Fruit fly (Drosophila melanogaster) whole organism, embryonic: ENCODE measurements around the gene SppL.
A peak's percentile ranks its signal among the peaks of the same experiment; 100 is the strongest.

Experiments
- Adf1 ChIP-seq: fragments of 200-800 bp; sonication (Bioruptor generic); IDR thresholded peaks from 2 replicates; pipeline ENCODE4 v1.3.6; 2022; ENCODE audit warnings: missing biosample characterization, missing genetic modification characterization
- Aef1 ChIP-seq: fragments of 200-800 bp; sonication (Bioruptor generic); IDR thresholded peaks from 3 replicates; pipeline ENCODE4 v1.3.6; 2022; ENCODE audit warnings: missing biosample characterization, missing genetic modification characterization
- Atf-2 ChIP-seq: fragments of 200-800 bp; sonication (Bioruptor generic); optimal IDR thresholded peaks from 2 replicates; lab custom pipeline; 2016; ENCODE audit warnings: missing biosample characterization, missing genetic modification characterization
- Atf6 ChIP-seq: fragments of 200-800 bp; sonication (Bioruptor generic); IDR thresholded peaks from 2 replicates; pipeline ENCODE4 v1.3.6; 2022; ENCODE audit warnings: missing biosample characterization, missing genetic modification characterization
- B-H2 ChIP-seq: fragments of 200-800 bp; sonication (Bioruptor generic); optimal IDR thresholded peaks from 2 replicates; lab custom pipeline; 2018; ENCODE audit warnings: missing biosample characterization, mild to moderate bottlenecking, missing genetic modification characterization
- BEAF-32 ChIP-seq: fragments of 200-800 bp; sonication (Bioruptor generic); optimal IDR thresholded peaks from 3 replicates; lab custom pipeline; 2017; ENCODE audit warnings: missing biosample characterization, missing genetic modification characterization, mild to moderate bottlenecking, moderate library complexity, missing genetic modification reagents
- CG10959 ChIP-seq: fragments of 200-800 bp; sonication (Bioruptor generic); IDR thresholded peaks from 2 replicates; pipeline ENCODE4 v1.3.6; 2022; ENCODE audit warnings: missing biosample characterization, missing genetic modification characterization
- CG10979 ChIP-seq: fragments of 200-800 bp; sonication (Bioruptor generic); optimal IDR thresholded peaks from 2 replicates; lab custom pipeline; 2018; ENCODE audit warnings: missing biosample characterization, mild to moderate bottlenecking, missing genetic modification characterization, moderate library complexity
- CG14014 ChIP-seq: fragments of 200-800 bp; sonication (Bioruptor generic); IDR thresholded peaks from 2 replicates; pipeline ENCODE4 v1.3.6; 2022; ENCODE audit warnings: missing biosample characterization, missing genetic modification characterization
- CG14441 ChIP-seq: fragments of 200-800 bp; sonication (Bioruptor generic); IDR thresholded peaks from 2 replicates; pipeline ENCODE4 v1.3.6; 2022; ENCODE audit warnings: missing biosample characterization, missing genetic modification characterization
- CG15073 ChIP-seq: fragments of 200-800 bp; sonication (Bioruptor generic); optimal IDR thresholded peaks from 2 replicates; lab custom pipeline; 2016; ENCODE audit warnings: missing biosample characterization, missing genetic modification characterization
- CG1647 ChIP-seq: fragments of 200-800 bp; sonication (Bioruptor generic); optimal IDR thresholded peaks from 3 replicates; lab custom pipeline; 2016; ENCODE audit warnings: missing biosample characterization, missing genetic modification characterization
- CG16863 ChIP-seq: fragments of 200-800 bp; sonication (Bioruptor generic); optimal IDR thresholded peaks from 3 replicates; lab custom pipeline; 2016; ENCODE audit warnings: missing biosample characterization, missing genetic modification characterization
- CG1792 ChIP-seq: fragments of 200-800 bp; sonication (Bioruptor generic); optimal IDR thresholded peaks from 2 replicates; lab custom pipeline; 2016; ENCODE audit warnings: missing biosample characterization, missing genetic modification characterization
- CG1832 ChIP-seq: fragments of 200-800 bp; sonication (Bioruptor generic); optimal IDR thresholded peaks from 2 replicates; lab custom pipeline; 2017; ENCODE audit warnings: missing biosample characterization, mild to moderate bottlenecking, missing genetic modification characterization, inconsistent platforms
- CG18619 ChIP-seq: fragments of 200-800 bp; sonication (Bioruptor generic); optimal IDR thresholded peaks from 3 replicates; lab custom pipeline; 2017; ENCODE audit warnings: missing biosample characterization, mild to moderate bottlenecking, missing genetic modification characterization
- CG3838 ChIP-seq: fragments of 200-800 bp; sonication (Bioruptor generic); optimal IDR thresholded peaks from 3 replicates; lab custom pipeline; 2016; ENCODE audit warnings: missing biosample characterization, missing genetic modification characterization
- CG4404 ChIP-seq: fragments of 200-800 bp; sonication (Bioruptor generic); IDR thresholded peaks from 2 replicates; pipeline ENCODE4 v1.3.6; 2022; ENCODE audit warnings: missing biosample characterization, missing genetic modification characterization
- CG6272 ChIP-seq: fragments of 200-800 bp; sonication (Bioruptor generic); IDR thresholded peaks from 2 replicates; pipeline ENCODE4 v1.3.6; 2022; ENCODE audit warnings: missing biosample characterization, missing genetic modification characterization
- CG6689 ChIP-seq: fragments of 200-800 bp; sonication (Bioruptor generic); IDR thresholded peaks from 2 replicates; pipeline ENCODE4 v1.3.6; 2022; ENCODE audit warnings: missing biosample characterization, missing genetic modification characterization
- CG8290 ChIP-seq, 3 experiments: fragments of 200-800 bp; sonication (Bioruptor generic); optimal IDR thresholded peaks; 2 replicates each; lab custom pipeline; 2016 to 2019; ENCODE audit warnings: missing biosample characterization in 3 of 3, missing genetic modification characterization in 3 of 3, mild to moderate bottlenecking in 2 of 3, moderate library complexity in 1 of 3
- CG8944 ChIP-seq: fragments of 200-800 bp; sonication (Bioruptor generic); optimal IDR thresholded peaks from 3 replicates; lab custom pipeline; 2016; ENCODE audit warnings: missing biosample characterization, missing genetic modification characterization
- Eip74EF ChIP-seq, 2 experiments: fragments of 200-800 bp in 1 of 2; fragments of >200 bp in 1 of 2; sonication (Bioruptor generic) in 1 of 2; optimal IDR thresholded peaks; 2 replicates each; lab custom pipeline; 2017 to 2019; ENCODE audit warnings: missing biosample characterization in 2 of 2, missing genetic modification characterization in 2 of 2, mild to moderate bottlenecking in 1 of 2, moderate library complexity in 1 of 2
- Gsc ChIP-seq: fragments of 200-800 bp; sonication (Bioruptor generic); IDR thresholded peaks from 2 replicates; pipeline ENCODE4 v1.3.6; 2022; ENCODE audit warnings: missing biosample characterization, missing genetic modification characterization
- HmgZ ChIP-seq: fragments of 200-800 bp; sonication (Bioruptor generic); optimal IDR thresholded peaks from 2 replicates; lab custom pipeline; 2018; ENCODE audit warnings: missing biosample characterization, mild to moderate bottlenecking, missing genetic modification characterization
- Hr78 ChIP-seq, 2 experiments: fragments of 200-800 bp in 1 of 2; fragments of >200 bp in 1 of 2; sonication (Bioruptor generic) in 1 of 2; optimal IDR thresholded peaks; 2 replicates each; lab custom pipeline; 2017 to 2019; ENCODE audit warnings: missing biosample characterization in 2 of 2, missing genetic modification characterization in 2 of 2, mild to moderate bottlenecking in 1 of 2, moderate library complexity in 1 of 2
- Mad ChIP-seq: fragments of 200-800 bp; sonication (Bioruptor generic); optimal IDR thresholded peaks from 2 replicates; lab custom pipeline; 2016; ENCODE audit warnings: missing biosample characterization, missing genetic modification characterization
- Opbp ChIP-seq: fragments of 200-800 bp; sonication (Bioruptor generic); IDR thresholded peaks from 3 replicates; pipeline ENCODE4 v1.3.6; 2022; ENCODE audit warnings: missing biosample characterization, missing genetic modification characterization; ENCODE audit not compliant: partially characterized antibody
- Sox102F ChIP-seq: fragments of 200-800 bp; sonication (Bioruptor generic); optimal IDR thresholded peaks from 2 replicates; lab custom pipeline; 2018; ENCODE audit warnings: missing biosample characterization, mild to moderate bottlenecking, missing genetic modification characterization, moderate library complexity
- amos ChIP-seq: fragments of 200-800 bp; sonication (Bioruptor generic); IDR thresholded peaks from 2 replicates; pipeline ENCODE4 v1.3.6; 2022; ENCODE audit warnings: missing biosample characterization, missing genetic modification characterization; ENCODE audit not compliant: partially characterized antibody
- az2 ChIP-seq: fragments of 200-800 bp; sonication (Bioruptor generic); optimal IDR thresholded peaks from 3 replicates; lab custom pipeline; 2016; ENCODE audit warnings: missing biosample characterization, missing genetic modification characterization
- bcd ChIP-seq: fragments of 200-800 bp; sonication (Bioruptor generic); optimal IDR thresholded peaks from 2 replicates; lab custom pipeline; 2017; ENCODE audit warnings: missing biosample characterization, mild to moderate bottlenecking, missing genetic modification characterization
- bsh ChIP-seq, 2 experiments: fragments of 200-800 bp; sonication (Bioruptor generic); optimal IDR thresholded peaks; 2 replicates each; lab custom pipeline; 2017 to 2018; ENCODE audit warnings: mild to moderate bottlenecking in 2 of 2, missing biosample characterization in 2 of 2, missing genetic modification characterization in 2 of 2, moderate library complexity in 1 of 2
- btn ChIP-seq: fragments of 200-800 bp; sonication (Bioruptor generic); optimal IDR thresholded peaks from 2 replicates; lab custom pipeline; 2016; ENCODE audit warnings: missing biosample characterization, missing genetic modification characterization
- dati ChIP-seq: fragments of 200-800 bp; sonication (Bioruptor generic); IDR thresholded peaks from 2 replicates; pipeline ENCODE4 v1.3.6; 2022; ENCODE audit warnings: missing biosample characterization, missing genetic modification characterization
- ems ChIP-seq: fragments of 200-800 bp; sonication (Bioruptor generic); optimal IDR thresholded peaks from 3 replicates; lab custom pipeline; 2016; ENCODE audit warnings: missing biosample characterization, missing genetic modification characterization
- fd102C ChIP-seq: fragments of 200-800 bp; sonication (Bioruptor generic); optimal IDR thresholded peaks from 2 replicates; lab custom pipeline; 2018; ENCODE audit warnings: missing biosample characterization, mild to moderate bottlenecking, missing genetic modification characterization, moderate library complexity
- fd3F ChIP-seq: fragments of 200-800 bp; sonication (Bioruptor generic); optimal IDR thresholded peaks from 2 replicates; lab custom pipeline; 2018; ENCODE audit warnings: missing biosample characterization, mild to moderate bottlenecking, missing genetic modification characterization, moderate library complexity
- grn ChIP-seq: fragments of 200-800 bp; sonication (Bioruptor generic); optimal IDR thresholded peaks from 3 replicates; lab custom pipeline; 2017; ENCODE audit warnings: missing biosample characterization, missing genetic modification characterization
- hbn ChIP-seq: fragments of 200-800 bp; sonication (Bioruptor generic); IDR thresholded peaks from 2 replicates; pipeline ENCODE4 v1.3.6; 2022; ENCODE audit warnings: missing biosample characterization, missing genetic modification characterization; ENCODE audit not compliant: partially characterized antibody
- hkb ChIP-seq, 2 experiments: fragments of 200-800 bp in 1 of 2; fragments of >200 bp in 1 of 2; sonication (Bioruptor generic) in 1 of 2; IDR thresholded peaks in 1 of 2; optimal IDR thresholded peaks in 1 of 2; 2 replicates each; pipeline versions ENCODE4 v1.3.6 to Lab custom; 2017 to 2022; ENCODE audit warnings: missing biosample characterization in 1 of 2, missing genetic modification characterization in 1 of 2
- lab ChIP-seq: fragments of 200-800 bp; sonication (Bioruptor generic); optimal IDR thresholded peaks from 3 replicates; lab custom pipeline; 2017; ENCODE audit warnings: missing biosample characterization, missing genetic modification characterization, mild to moderate bottlenecking, moderate library complexity, missing genetic modification reagents
- luna ChIP-seq: fragments of 200-800 bp; sonication (Bioruptor generic); optimal IDR thresholded peaks from 2 replicates; lab custom pipeline; 2016; ENCODE audit warnings: missing biosample characterization, missing genetic modification characterization
- pfk ChIP-seq: fragments of 200-800 bp; sonication (Bioruptor generic); optimal IDR thresholded peaks from 2 replicates; lab custom pipeline; 2018; ENCODE audit warnings: missing biosample characterization, mild to moderate bottlenecking, missing genetic modification characterization, moderate library complexity
- shn ChIP-seq: fragments of 200-800 bp; sonication (Bioruptor generic); optimal IDR thresholded peaks from 3 replicates; lab custom pipeline; 2016; ENCODE audit warnings: missing biosample characterization, missing genetic modification characterization
- usp ChIP-seq: fragments of >200 bp; optimal IDR thresholded peaks from 2 replicates; lab custom pipeline; 2017; ENCODE audit warnings: missing biosample characterization, missing genetic modification characterization
- vfl ChIP-seq: fragments of 200-800 bp; sonication (Bioruptor generic); optimal IDR thresholded peaks from 2 replicates; lab custom pipeline; 2016; ENCODE audit warnings: missing biosample characterization, missing genetic modification characterization
- vnd ChIP-seq: fragments of 200-800 bp; sonication (Bioruptor generic); IDR thresholded peaks from 3 replicates; pipeline ENCODE4 v1.3.6; 2022; ENCODE audit warnings: missing biosample characterization, missing genetic modification characterization; ENCODE audit not compliant: partially characterized antibody

SppL gene

dm6 chr3R:25880198-25880970 is 1.4 kb upstream of the SppL start (continued):
- TF ChIP-seq dati, result no peak
- no peak for TF ChIP-seq CG1792 (GFP tag; lab: Kevin White, UChicago)
- TF ChIP-seq CG14441 (GFP tag; lab: Robert Waterston, UW), result no peak
- TF ChIP-seq CG15073 (GFP tag; lab: Kevin White, UChicago), result peak; percentile 32
- no peak for TF ChIP-seq pfk (GFP tag; lab: Kevin White, UChicago)
- TF ChIP-seq vnd (GFP tag; lab: Robert Waterston, UW), result no peak
- TF ChIP-seq luna, result no peak
- no peak for TF ChIP-seq Gsc (GFP tag; lab: Robert Waterston, UW)
- TF ChIP-seq Hr78 (GFP tag; optimal IDR thresholded peaks at IDR 0.05; lab: Kevin White, UChicago), result no peak
- TF ChIP-seq bsh (GFP tag; optimal IDR thresholded peaks at IDR 0.05; lab: Kevin White, UChicago), result peak in 1 of 2 experiments; percentile 64
- no peak for TF ChIP-seq CG10959 (GFP tag; lab: Robert Waterston, UW)
- peak; percentile 64 for TF ChIP-seq Sox102F
- peak; percentile 36 for TF ChIP-seq CG18619
- no peak for TF ChIP-seq Opbp
- TF ChIP-seq hbn (GFP tag; lab: Robert Waterston, UW), result no peak
- peak; percentile 3 for TF ChIP-seq az2 (GFP tag; lab: Kevin White, UChicago)
- 0 out of 3 replicates have a peak, but pooled peaks have one; percentile 29 for TF ChIP-seq Aef1 (GFP tag; lab: Robert Waterston, UW)
- no peak for TF ChIP-seq CG3838 (GFP tag; lab: Kevin White, UChicago)
- no peak; the same call in 1 of the 2 replicates for TF ChIP-seq Atf6 (GFP tag; lab: Robert Waterston, UW)
- TF ChIP-seq BEAF-32 (GFP tag; lab: Kevin White, UChicago), result no peak
- TF ChIP-seq CG8944 (GFP tag; lab: Kevin White, UChicago), result no peak
- TF ChIP-seq shn, result no peak
- peak; percentile 59 for TF ChIP-seq CG6689 (GFP tag; lab: Robert Waterston, UW)
- TF ChIP-seq grn (GFP tag; lab: Kevin White, UChicago), result no peak
- no peak for TF ChIP-seq HmgZ (tag; lab: Kevin White, UChicago)
- no peak for TF ChIP-seq CG8290 (GFP tag; optimal IDR thresholded peaks at IDR 0.05; lab: Kevin White, UChicago)
- peak in 1 of 2 experiments; percentile 27 for TF ChIP-seq CG8290 (tag; optimal IDR thresholded peaks at IDR 0.05; lab: Kevin White, UChicago)
- no peak for TF ChIP-seq CG4404 (GFP tag; lab: Robert Waterston, UW)
- TF ChIP-seq CG16863 (GFP tag; lab: Kevin White, UChicago), result peak; percentile 14
- TF ChIP-seq lab, result peak; percentile 72
- TF ChIP-seq fd3F (GFP tag; lab: Kevin White, UChicago), result peak; percentile 36
- no peak for TF ChIP-seq fd102C (GFP tag; lab: Kevin White, UChicago)
- no peak for TF ChIP-seq vfl (GFP tag; lab: Kevin White, UChicago)
- TF ChIP-seq btn (GFP tag; lab: Kevin White, UChicago), result no peak
- TF ChIP-seq CG1647 (GFP tag; lab: Kevin White, UChicago), result no peak
- TF ChIP-seq Adf1 (GFP tag; lab: Robert Waterston, UW), result no peak
- TF ChIP-seq CG14014 (GFP tag; lab: Robert Waterston, UW), result 0 out of 2 replicates have a peak, but pooled peaks have one; percentile 44
- TF ChIP-seq amos (GFP tag; lab: Robert Waterston, UW), result no peak
- no peak for TF ChIP-seq Mad (GFP tag; lab: Kevin White, UChicago)
- no peak for TF ChIP-seq CG1832 (GFP tag; lab: Kevin White, UChicago)
- TF ChIP-seq Atf-2, result no peak
- no peak for TF ChIP-seq hkb (optimal IDR thresholded peaks at IDR 0.05; lab: Kevin White, UChicago)
- no peak for TF ChIP-seq hkb (GFP tag; IDR thresholded peaks at IDR 0.05; lab: Robert Waterston, UW)
- TF ChIP-seq bcd, result peak; percentile 37
- TF ChIP-seq Eip74EF (GFP tag; optimal IDR thresholded peaks at IDR 0.05; lab: Kevin White, UChicago), result no peak
- no peak for TF ChIP-seq ems (GFP tag; lab: Kevin White, UChicago)
- TF ChIP-seq B-H2 (GFP tag; lab: Kevin White, UChicago), result no peak
- peak; percentile 70 for TF ChIP-seq CG10979
- no peak for TF ChIP-seq CG6272 (GFP tag; lab: Robert Waterston, UW)
- no peak for TF ChIP-seq usp (GFP tag; lab: Kevin White, UChicago)
